Worm (Caenorhabditis elegans) whole organism, early embryonic: ENCODE data around the gene F23A7.3.

Source experiments
- B0310.2 ChIP-seq: sonication (generic microtip); optimal IDR thresholded peaks from 2 replicates; lab custom pipeline; 2016; ENCODE audit warnings: mild to moderate bottlenecking, missing genetic modification characterization, missing compliant biosample characterization
- F13C5.2 ChIP-seq: sonication (generic microtip); optimal IDR thresholded peaks from 2 replicates; lab custom pipeline; 2017; ENCODE audit warnings: mild to moderate bottlenecking, missing genetic modification characterization, inconsistent platforms, missing compliant biosample characterization
- ama-1 ChIP-seq: fragments of 150-350 bp; optimal IDR thresholded peaks from 2 replicates; lab custom pipeline; 2014
- ceh-36 ChIP-seq: sonication (generic microtip); optimal IDR thresholded peaks from 2 replicates; lab custom pipeline; 2016; ENCODE audit warnings: missing genetic modification characterization, inconsistent platforms, missing compliant biosample characterization
- ets-7 ChIP-seq: sonication (generic microtip); optimal IDR thresholded peaks from 2 replicates; lab custom pipeline; 2016; ENCODE audit warnings: missing genotype, missing genetic modification characterization, missing compliant biosample characterization
- hmg-4 ChIP-seq: fragments of 200-800 bp; sonication (Bioruptor generic); optimal IDR thresholded peaks from 2 replicates; lab custom pipeline; 2018; ENCODE audit warnings: mild to moderate bottlenecking, missing genetic modification characterization, missing compliant biosample characterization
- pes-1 ChIP-seq: fragments of 200-800 bp; sonication (Bioruptor generic); IDR thresholded peaks from 2 replicates; pipeline ENCODE4 v1.3.6; 2022; ENCODE audit warnings: missing genetic modification reagents, missing genetic modification characterization, missing compliant biosample characterization
- sea-1 ChIP-seq: fragments of 200-800 bp; sonication (Bioruptor generic); conservative IDR thresholded peaks from 2 replicates; pipeline ENCODE4 v1.3.6; 2022; ENCODE audit warnings: missing genetic modification characterization, missing compliant biosample characterization
- tbx-37 ChIP-seq: fragments of 200-800 bp; sonication (Bioruptor generic); conservative IDR thresholded peaks from 2 replicates; pipeline ENCODE4 v1.3.6; 2022; ENCODE audit warnings: missing genetic modification reagents, missing genetic modification characterization, missing compliant biosample characterization
- tra-4 ChIP-seq: sonication (generic microtip); optimal IDR thresholded peaks from 2 replicates; lab custom pipeline; 2017; ENCODE audit warnings: missing genetic modification characterization, missing compliant biosample characterization

DNA sequence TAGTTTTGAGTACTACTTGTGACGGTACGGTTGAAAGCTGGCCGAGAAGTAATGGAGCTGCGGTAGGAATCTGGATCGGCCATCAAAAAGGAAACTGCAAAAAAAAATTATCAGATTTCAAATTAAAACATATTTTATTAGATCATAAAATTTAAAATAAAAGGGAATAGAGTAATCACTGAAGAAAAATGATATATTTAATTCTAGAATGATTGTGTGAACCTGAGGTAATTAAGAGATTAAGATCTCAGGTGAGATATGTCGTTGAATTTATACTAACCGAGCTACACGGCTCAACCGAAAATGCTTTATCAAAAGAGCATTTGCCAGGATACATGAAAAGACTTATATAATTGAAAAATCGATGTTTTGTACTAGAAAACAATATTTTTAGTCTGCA is 50.2 kb downstream of the F23A7.3 start, which contains the start of gene ifa-3:
- no peak for TF ChIP-seq tra-4 (tag; lab: Kevin White, UChicago)
- no peak for TF ChIP-seq ets-7 (tag; lab: Kevin White, UChicago)
- no peak for TF ChIP-seq ama-1
- no peak for TF ChIP-seq tbx-37 (GFP tag; lab: Robert Waterston, UW)
- no peak for TF ChIP-seq ceh-36 (tag; lab: Kevin White, UChicago)
- no peak for TF ChIP-seq B0310.2
- TF ChIP-seq sea-1, result no peak
- TF ChIP-seq F13C5.2 (tag; lab: Kevin White, UChicago), result no peak
- no peak for TF ChIP-seq pes-1
- no peak for TF ChIP-seq hmg-4 (GFP tag; lab: Kevin White, UChicago)
